Worm (Caenorhabditis elegans) whole organism, midembryonic: ENCODE results near the gene F01D5.3.

Experiments
- T22C8.4 ChIP-seq: fragments of 200-800 bp; sonication (Bioruptor generic); IDR thresholded peaks from 2 replicates; pipeline ENCODE4 v1.3.6; 2022; ENCODE audit warnings: missing genetic modification characterization, missing compliant biosample characterization
- cog-1 ChIP-seq: sonication (generic microtip); optimal IDR thresholded peaks from 2 replicates; lab custom pipeline; 2016; ENCODE audit warnings: missing genetic modification characterization, missing compliant biosample characterization
- flt-1 ChIP-seq: fragments of 200-800 bp; sonication (Bioruptor generic); IDR thresholded peaks from 2 replicates; pipeline ENCODE4 v1.3.6; 2022; ENCODE audit warnings: missing genetic modification characterization, missing compliant biosample characterization
- klf-2 ChIP-seq: fragments of 200-800 bp; sonication (Bioruptor generic); conservative IDR thresholded peaks from 2 replicates; pipeline ENCODE4 v1.3.6; 2022; ENCODE audit warnings: missing genetic modification reagents, missing genetic modification characterization, missing compliant biosample characterization
- med-1 ChIP-seq: sonication (generic microtip); optimal IDR thresholded peaks from 2 replicates; lab custom pipeline; 2017; ENCODE audit warnings: missing genetic modification characterization, mild to moderate bottlenecking, missing compliant biosample characterization, antibody characterized with exemption, missing genetic modification reagents; ENCODE audit not compliant: insufficient read depth
- ref-1 ChIP-seq: fragments of 200-800 bp; sonication (Bioruptor generic); conservative IDR thresholded peaks from 2 replicates; pipeline ENCODE4 v1.3.6; 2022; ENCODE audit warnings: missing genetic modification reagents, missing genetic modification characterization, missing compliant biosample characterization
- tab-1 ChIP-seq: fragments of 200-800 bp; sonication (Bioruptor generic); IDR thresholded peaks from 2 replicates; pipeline ENCODE4 v1.3.6; 2022; ENCODE audit warnings: missing genetic modification characterization, missing compliant biosample characterization
- ztf-23 ChIP-seq: fragments of 200-800 bp; sonication (Bioruptor generic); IDR thresholded peaks from 2 replicates; pipeline ENCODE4 v1.3.6; 2022; ENCODE audit warnings: missing genetic modification reagents, missing genetic modification characterization, missing compliant biosample characterization
- ztf-29 ChIP-seq: fragments of 200-800 bp; sonication (Bioruptor generic); IDR thresholded peaks from 2 replicates; pipeline ENCODE4 v1.3.6; 2022; ENCODE audit warnings: missing genetic modification reagents, missing genetic modification characterization, missing compliant biosample characterization

DNA sequence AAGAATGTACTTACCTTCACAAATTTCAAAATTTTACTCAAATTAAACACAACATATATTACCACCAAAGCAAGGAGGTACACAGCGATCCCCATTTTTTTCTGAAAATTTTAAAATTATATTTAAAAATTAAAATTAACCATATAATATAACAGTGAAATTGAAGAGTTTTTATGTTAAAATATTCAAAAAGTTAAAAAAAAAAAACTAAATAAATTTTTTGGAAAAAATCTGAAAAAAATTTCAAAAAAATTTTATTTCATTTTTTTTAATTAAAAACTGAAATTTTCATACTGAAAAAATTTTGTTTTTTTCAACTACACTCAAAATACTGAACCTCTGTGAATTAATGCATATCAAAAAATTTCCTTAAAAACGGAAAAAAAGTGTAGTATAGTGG lies 16.9 kb upstream of the F01D5.3 start, which contains the start of gene cyp-37A1:
- TF ChIP-seq ref-1 (GFP tag; lab: Robert Waterston, UW) (no peak), ztf-23 (no peak), T22C8.4 (GFP tag; lab: Robert Waterston, UW) (no peak), ztf-29 (GFP tag; lab: Robert Waterston, UW) (no peak), flt-1 (GFP tag; lab: Robert Waterston, UW) (no peak), med-1 (GFP tag; lab: Kevin White, UChicago) (no peak), tab-1 (GFP tag; lab: Robert Waterston, UW) (no peak), cog-1 (no peak), klf-2 (GFP tag; lab: Robert Waterston, UW) (no peak)
